Fruit fly (Drosophila melanogaster) whole organism, embryonic: Measurements from ENCODE around the gene eco.

Experiments
- ATbp ChIP-seq: fragments of 200-800 bp; sonication (Bioruptor generic); optimal IDR thresholded peaks from 2 replicates; lab custom pipeline; 2017; ENCODE audit warnings: missing biosample characterization, mild to moderate bottlenecking, missing genetic modification characterization, missing genetic modification reagents
- Aef1 ChIP-seq: fragments of 200-800 bp; sonication (Bioruptor generic); IDR thresholded peaks from 3 replicates; pipeline ENCODE4 v1.3.6; 2022; ENCODE audit warnings: missing biosample characterization, missing genetic modification characterization
- Atf6 ChIP-seq: fragments of 200-800 bp; sonication (Bioruptor generic); IDR thresholded peaks from 2 replicates; pipeline ENCODE4 v1.3.6; 2022; ENCODE audit warnings: missing biosample characterization, missing genetic modification characterization
- Awh ChIP-seq: fragments of 200-800 bp; sonication (Bioruptor generic); IDR thresholded peaks from 2 replicates; pipeline ENCODE4, ENCODE4 v1.3.6; 2022; ENCODE audit warnings: missing biosample characterization, missing genetic modification characterization
- CG10274 ChIP-seq: fragments of 200-800 bp; sonication (Bioruptor generic); optimal IDR thresholded peaks from 3 replicates; lab custom pipeline; 2017; ENCODE audit warnings: missing biosample characterization, mild to moderate bottlenecking, missing genetic modification characterization
- CG10462 ChIP-seq: fragments of 200-800 bp; sonication (Bioruptor generic); optimal IDR thresholded peaks from 2 replicates; lab custom pipeline; 2016; ENCODE audit warnings: missing biosample characterization, missing genetic modification characterization
- CG10654 ChIP-seq: fragments of 200-800 bp; sonication (Bioruptor generic); optimal IDR thresholded peaks from 2 replicates; lab custom pipeline; 2016; ENCODE audit warnings: missing biosample characterization, missing genetic modification characterization
- CG11560 ChIP-seq: fragments of 200-800 bp; sonication (Bioruptor generic); IDR thresholded peaks from 3 replicates; pipeline ENCODE4 v1.3.6; 2022; ENCODE audit warnings: missing biosample characterization, missing genetic modification characterization
- CG11695 ChIP-seq: fragments of 200-800 bp; sonication (Bioruptor generic); IDR thresholded peaks from 3 replicates; pipeline ENCODE4 v1.3.6; 2022; ENCODE audit warnings: missing biosample characterization, missing genetic modification characterization
- CG11723 ChIP-seq: fragments of 200-800 bp; sonication (Bioruptor generic); optimal IDR thresholded peaks from 2 replicates; lab custom pipeline; 2017; ENCODE audit warnings: missing biosample characterization, mild to moderate bottlenecking, missing genetic modification characterization
- CG12299 ChIP-seq: fragments of 200-800 bp; sonication (Bioruptor generic); optimal IDR thresholded peaks from 2 replicates; lab custom pipeline; 2018; ENCODE audit warnings: missing biosample characterization, mild to moderate bottlenecking, missing genetic modification characterization
- CG13424 ChIP-seq: fragments of 200-800 bp; sonication (Bioruptor generic); optimal IDR thresholded peaks from 2 replicates; lab custom pipeline; 2019; ENCODE audit warnings: missing biosample characterization, mild to moderate bottlenecking, missing genetic modification characterization, moderate library complexity
- CG1529 ChIP-seq: fragments of 200-800 bp; sonication (Bioruptor generic); optimal IDR thresholded peaks from 3 replicates; lab custom pipeline; 2018; ENCODE audit warnings: missing biosample characterization, missing genetic modification characterization
- CG15514 ChIP-seq: fragments of 200-800 bp; sonication (Bioruptor generic); optimal IDR thresholded peaks from 3 replicates; lab custom pipeline; 2017; ENCODE audit warnings: missing biosample characterization, missing genetic modification characterization, mild to moderate bottlenecking, moderate library complexity, missing genetic modification reagents
- CG1647 ChIP-seq: fragments of 200-800 bp; sonication (Bioruptor generic); optimal IDR thresholded peaks from 3 replicates; lab custom pipeline; 2016; ENCODE audit warnings: missing biosample characterization, missing genetic modification characterization
- CG17359 ChIP-seq: fragments of 200-800 bp; sonication (Bioruptor generic); optimal IDR thresholded peaks from 3 replicates; lab custom pipeline; 2018; ENCODE audit warnings: missing biosample characterization, mild to moderate bottlenecking, missing genetic modification characterization, moderate library complexity
- CG1792 ChIP-seq: fragments of 200-800 bp; sonication (Bioruptor generic); optimal IDR thresholded peaks from 2 replicates; lab custom pipeline; 2016; ENCODE audit warnings: missing biosample characterization, missing genetic modification characterization
- CG18599 ChIP-seq: fragments of 200-800 bp; sonication (Bioruptor generic); optimal IDR thresholded peaks from 3 replicates; lab custom pipeline; 2017; ENCODE audit warnings: missing biosample characterization, missing genetic modification characterization, mild to moderate bottlenecking, moderate library complexity, missing genetic modification reagents
- CG2678 ChIP-seq: fragments of 200-800 bp; sonication (Bioruptor generic); optimal IDR thresholded peaks from 3 replicates; lab custom pipeline; 2019; ENCODE audit warnings: missing biosample characterization, mild to moderate bottlenecking, missing genetic modification characterization, moderate library complexity
- CG2712 ChIP-seq: fragments of 200-800 bp; optimal IDR thresholded peaks from 3 replicates; lab custom pipeline; 2019; ENCODE audit warnings: missing biosample characterization, mild to moderate bottlenecking, missing genetic modification characterization, moderate library complexity
- CG30403 ChIP-seq: fragments of 200-800 bp; sonication (Bioruptor generic); optimal IDR thresholded peaks from 3 replicates; lab custom pipeline; 2016; ENCODE audit warnings: missing biosample characterization, missing genetic modification characterization
- CG4328 ChIP-seq: fragments of 200-800 bp; sonication (Bioruptor generic); optimal IDR thresholded peaks from 3 replicates; lab custom pipeline; 2017; ENCODE audit warnings: missing biosample characterization, missing genetic modification reagents, missing genetic modification characterization
- CG4404 ChIP-seq: fragments of 200-800 bp; sonication (Bioruptor generic); IDR thresholded peaks from 2 replicates; pipeline ENCODE4 v1.3.6; 2022; ENCODE audit warnings: missing biosample characterization, missing genetic modification characterization
- CG6175 ChIP-seq: fragments of 200-800 bp; sonication (Bioruptor generic); IDR thresholded peaks from 3 replicates; pipeline ENCODE4 v1.3.6; 2022; ENCODE audit warnings: missing biosample characterization, missing genetic modification characterization
- CG6791 ChIP-seq: fragments of 200-800 bp; sonication (Bioruptor generic); IDR thresholded peaks from 3 replicates; pipeline ENCODE4 v1.3.6; 2022; ENCODE audit warnings: missing biosample characterization, missing genetic modification characterization; ENCODE audit not compliant: partially characterized antibody
- CG8290 ChIP-seq, 3 experiments: fragments of 200-800 bp; sonication (Bioruptor generic); optimal IDR thresholded peaks; 2 replicates each; lab custom pipeline; 2016 to 2019; ENCODE audit warnings: missing biosample characterization in 3 of 3, missing genetic modification characterization in 3 of 3, mild to moderate bottlenecking in 2 of 3, moderate library complexity in 1 of 3
- E2f2 ChIP-seq: fragments of 200-800 bp; sonication (Bioruptor generic); IDR thresholded peaks from 2 replicates; pipeline ENCODE4 v1.3.6; 2022; ENCODE audit warnings: missing biosample characterization, missing genetic modification characterization
- Gsc ChIP-seq: fragments of 200-800 bp; sonication (Bioruptor generic); IDR thresholded peaks from 2 replicates; pipeline ENCODE4 v1.3.6; 2022; ENCODE audit warnings: missing biosample characterization, missing genetic modification characterization
- HLH4C ChIP-seq: fragments of 200-800 bp; sonication (Bioruptor generic); IDR thresholded peaks from 3 replicates; pipeline ENCODE4 v1.3.6; 2022; ENCODE audit warnings: missing biosample characterization, missing genetic modification characterization; ENCODE audit not compliant: partially characterized antibody
- HLH54F ChIP-seq: fragments of 200-800 bp; sonication (Bioruptor generic); optimal IDR thresholded peaks from 3 replicates; lab custom pipeline; 2016; ENCODE audit warnings: missing biosample characterization, missing genetic modification characterization
- Nf-YA ChIP-seq: fragments of 200-800 bp; sonication (Bioruptor generic); IDR thresholded peaks from 2 replicates; pipeline ENCODE4 v1.3.6; 2022; ENCODE audit warnings: missing biosample characterization, missing genetic modification characterization
- PHDP ChIP-seq: fragments of 200-800 bp; sonication (Bioruptor generic); optimal IDR thresholded peaks from 3 replicates; lab custom pipeline; 2018; ENCODE audit warnings: missing biosample characterization, mild to moderate bottlenecking, missing genetic modification characterization, moderate library complexity
- Sox100B ChIP-seq: fragments of 200-800 bp; sonication (Bioruptor generic); optimal IDR thresholded peaks from 3 replicates; lab custom pipeline; 2018; ENCODE audit warnings: missing biosample characterization, mild to moderate bottlenecking, missing genetic modification characterization
- cato ChIP-seq: fragments of 200-800 bp; sonication (Bioruptor generic); optimal IDR thresholded peaks from 2 replicates; lab custom pipeline; 2016; ENCODE audit warnings: missing biosample characterization, missing genetic modification characterization, borderline replicate concordance
- corto ChIP-seq: fragments of 200-800 bp; sonication (Bioruptor generic); optimal IDR thresholded peaks from 2 replicates; lab custom pipeline; 2016; ENCODE audit warnings: missing biosample characterization, mild to moderate bottlenecking, missing genetic modification characterization, moderate library complexity
- dati ChIP-seq: fragments of 200-800 bp; sonication (Bioruptor generic); IDR thresholded peaks from 2 replicates; pipeline ENCODE4 v1.3.6; 2022; ENCODE audit warnings: missing biosample characterization, missing genetic modification characterization
- gce ChIP-seq: fragments of 200-800 bp; sonication (Bioruptor generic); IDR thresholded peaks from 3 replicates; pipeline ENCODE4 v1.3.6; 2022; ENCODE audit warnings: missing biosample characterization, missing genetic modification characterization
- gro ChIP-seq: fragments of 200-800 bp; sonication (Bioruptor generic); optimal IDR thresholded peaks from 2 replicates; lab custom pipeline; 2016; ENCODE audit warnings: missing biosample characterization, missing genetic modification characterization
- kay ChIP-seq: fragments of 200-800 bp; sonication (Bioruptor generic); optimal IDR thresholded peaks from 2 replicates; lab custom pipeline; 2016; ENCODE audit warnings: missing biosample characterization, missing genetic modification characterization
- lab ChIP-seq: fragments of 200-800 bp; sonication (Bioruptor generic); optimal IDR thresholded peaks from 3 replicates; lab custom pipeline; 2017; ENCODE audit warnings: missing biosample characterization, missing genetic modification characterization, mild to moderate bottlenecking, moderate library complexity, missing genetic modification reagents
- schlank ChIP-seq: fragments of 200-800 bp; sonication (Bioruptor generic); optimal IDR thresholded peaks from 2 replicates; lab custom pipeline; 2018; ENCODE audit warnings: missing biosample characterization, mild to moderate bottlenecking, missing genetic modification characterization
- sob ChIP-seq: fragments of 200-800 bp; sonication (Bioruptor generic); IDR thresholded peaks from 2 replicates; pipeline ENCODE4 v1.3.6; 2022; ENCODE audit warnings: missing biosample characterization, missing genetic modification characterization
- sqz ChIP-seq: fragments of 200-800 bp; sonication (Bioruptor generic); optimal IDR thresholded peaks from 3 replicates; lab custom pipeline; 2018; ENCODE audit warnings: missing biosample characterization, mild to moderate bottlenecking, missing genetic modification characterization
- tna ChIP-seq: fragments of 200-800 bp; sonication (Bioruptor generic); IDR thresholded peaks from 2 replicates; pipeline ENCODE4 v1.3.6; 2022; ENCODE audit warnings: missing biosample characterization, missing genetic modification characterization; ENCODE audit not compliant: partially characterized antibody
- tup ChIP-seq: fragments of 200-800 bp; sonication (Bioruptor generic); optimal IDR thresholded peaks from 2 replicates; lab custom pipeline; 2016; ENCODE audit warnings: missing biosample characterization, mild to moderate bottlenecking, missing genetic modification characterization, moderate library complexity
- unpg ChIP-seq: fragments of 200-800 bp; sonication (Bioruptor generic); optimal IDR thresholded peaks from 3 replicates; lab custom pipeline; 2018; ENCODE audit warnings: missing biosample characterization, mild to moderate bottlenecking, missing genetic modification characterization, moderate library complexity
- usp ChIP-seq: fragments of >200 bp; optimal IDR thresholded peaks from 2 replicates; lab custom pipeline; 2017; ENCODE audit warnings: missing biosample characterization, missing genetic modification characterization
- vfl ChIP-seq: fragments of 200-800 bp; sonication (Bioruptor generic); optimal IDR thresholded peaks from 2 replicates; lab custom pipeline; 2016; ENCODE audit warnings: missing biosample characterization, missing genetic modification characterization
- zfh2 ChIP-seq: fragments of 200-800 bp; sonication (Bioruptor generic); optimal IDR thresholded peaks from 2 replicates; lab custom pipeline; 2016; ENCODE audit warnings: missing biosample characterization, missing genetic modification characterization

eco gene

DNA sequence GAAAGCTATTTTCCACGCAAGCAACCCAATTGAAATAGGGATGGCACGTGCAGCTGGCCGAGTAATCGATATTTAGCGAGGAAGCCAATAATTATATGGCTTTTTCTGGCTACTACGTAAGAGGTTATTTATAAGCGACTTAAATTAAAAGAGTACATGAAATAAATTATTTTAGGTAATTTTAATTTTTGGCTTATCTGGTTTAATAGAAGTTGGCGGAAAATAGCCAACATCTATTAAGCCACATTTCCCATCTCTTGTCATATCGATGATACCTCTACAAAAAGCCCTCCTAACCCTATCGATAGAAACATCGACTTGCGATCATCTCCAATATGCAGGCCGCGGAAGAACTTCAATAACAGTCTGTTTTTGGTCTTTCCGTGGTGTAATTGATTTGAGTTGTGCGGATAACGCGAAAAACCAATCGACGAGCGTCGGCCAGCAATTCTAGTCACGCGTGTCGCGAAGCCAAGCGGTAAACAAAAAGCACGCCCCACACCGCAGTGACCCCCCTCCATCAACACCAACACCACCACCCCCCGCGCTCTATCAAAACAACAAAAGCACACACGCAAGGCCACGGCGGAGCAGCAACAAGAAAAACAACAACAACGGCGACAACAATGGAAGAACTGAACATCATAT is 9.0 kb upstream of the eco start, which contains the start of the genes Srp19 and qm (continued):
- TF ChIP-seq E2f2 (GFP tag; lab: Robert Waterston, UW): peak; percentile 40
- peak; percentile 54 for TF ChIP-seq kay (GFP tag; lab: Kevin White, UChicago)
- no peak for TF ChIP-seq CG17359 (tag; lab: Kevin White, UChicago)
- TF ChIP-seq CG11723 (GFP tag; lab: Kevin White, UChicago): no peak
- TF ChIP-seq CG10462 (GFP tag; lab: Kevin White, UChicago): no peak
- TF ChIP-seq HLH54F: peak; percentile 47
- TF ChIP-seq CG1792 (GFP tag; lab: Kevin White, UChicago): peak; percentile 20
- TF ChIP-seq CG6791: peak; percentile 83; the same call in 2 of the 3 replicates
- no peak for TF ChIP-seq corto
- TF ChIP-seq CG11560 (tag; lab: Robert Waterston, UW): no peak
- TF ChIP-seq schlank: no peak
- TF ChIP-seq CG2712 (tag; lab: Kevin White, UChicago): peak; percentile 68
- peak; percentile 38 for TF ChIP-seq CG12299 (tag; lab: Kevin White, UChicago)
- no peak for TF ChIP-seq ATbp (GFP tag; lab: Kevin White, UChicago)
- no peak for TF ChIP-seq Nf-YA (GFP tag; lab: Robert Waterston, UW)
- TF ChIP-seq dati (GFP tag; lab: Robert Waterston, UW): no peak
- peak; percentile 59 for TF ChIP-seq sob (GFP tag; lab: Robert Waterston, UW)
- no peak for TF ChIP-seq sqz (GFP tag; lab: Kevin White, UChicago)
- TF ChIP-seq CG13424: peak; percentile 33
- peak; percentile 64 for TF ChIP-seq CG15514 (GFP tag; lab: Kevin White, UChicago)
- TF ChIP-seq CG18599: peak; percentile 36
- peak; percentile 5 for TF ChIP-seq CG1647
- TF ChIP-seq CG1529 (GFP tag; lab: Kevin White, UChicago): no peak
- no peak for TF ChIP-seq usp (GFP tag; lab: Kevin White, UChicago)
- no peak for TF ChIP-seq Gsc (GFP tag; lab: Robert Waterston, UW)
- TF ChIP-seq zfh2: peak; percentile 76
- TF ChIP-seq gce (GFP tag; lab: Robert Waterston, UW): peak; percentile 73; the same call in 2 of the 3 replicates
- no peak for TF ChIP-seq Sox100B (GFP tag; lab: Kevin White, UChicago)
- TF ChIP-seq CG10654: peak; percentile 15
- TF ChIP-seq CG8290 (GFP tag; optimal IDR thresholded peaks at IDR 0.05; lab: Kevin White, UChicago): peak; percentile 45
- TF ChIP-seq CG8290 (tag; optimal IDR thresholded peaks at IDR 0.05; lab: Kevin White, UChicago): peak in 1 of 2 experiments; percentile 49
- TF ChIP-seq unpg: peak; percentile 42
- peak; percentile 73 for TF ChIP-seq HLH4C (GFP tag; lab: Robert Waterston, UW)
- peak; percentile 84 for TF ChIP-seq CG30403
- peak; percentile 54 for TF ChIP-seq tna (GFP tag; lab: Robert Waterston, UW)
- TF ChIP-seq CG11695 (GFP tag; lab: Robert Waterston, UW): no peak
- no peak for TF ChIP-seq PHDP (tag; lab: Kevin White, UChicago)
- no peak for TF ChIP-seq Awh (GFP tag; lab: Robert Waterston, UW)
- no peak for TF ChIP-seq CG6175 (GFP tag; lab: Robert Waterston, UW)
- no peak for TF ChIP-seq CG4328 (GFP tag; lab: Kevin White, UChicago)
- TF ChIP-seq gro (GFP tag; lab: Kevin White, UChicago): peak; percentile 36
- TF ChIP-seq cato: peak; percentile 15
- peak; percentile 55 for TF ChIP-seq lab (GFP tag; lab: Kevin White, UChicago)
- peak; percentile 34; the same call in 1 of the 2 replicates for TF ChIP-seq CG4404
- peak; percentile 33 for TF ChIP-seq CG2678
- peak; percentile 64 for TF ChIP-seq Atf6 (GFP tag; lab: Robert Waterston, UW)
- no peak for TF ChIP-seq tup (GFP tag; lab: Kevin White, UChicago)
- TF ChIP-seq vfl (GFP tag; lab: Kevin White, UChicago): peak; percentile 54
- TF ChIP-seq Aef1 (GFP tag; lab: Robert Waterston, UW): peak; percentile 88
- no peak for TF ChIP-seq CG10274 (GFP tag; lab: Kevin White, UChicago)
